Fruit fly (Drosophila melanogaster) whole organism, embryonic: ENCODE measurements around the gene CG14915.

ENCODE experiments used
- CG12391 ChIP-seq: fragments of 200-800 bp; sonication (Bioruptor generic); optimal IDR thresholded peaks from 3 replicates; lab custom pipeline; 2018; ENCODE audit warnings: missing biosample characterization, mild to moderate bottlenecking, missing genetic modification characterization, moderate library complexity
- CG6254 ChIP-seq: fragments of 200-800 bp; sonication (Bioruptor generic); optimal IDR thresholded peaks from 3 replicates; lab custom pipeline; 2017; ENCODE audit warnings: mild to moderate bottlenecking, missing biosample characterization, missing genetic modification reagents, missing genetic modification characterization
- CG9727 ChIP-seq: fragments of 200-800 bp; sonication (Bioruptor generic); optimal IDR thresholded peaks from 3 replicates; lab custom pipeline; 2017; ENCODE audit warnings: missing biosample characterization, mild to moderate bottlenecking, missing genetic modification characterization

DNA sequence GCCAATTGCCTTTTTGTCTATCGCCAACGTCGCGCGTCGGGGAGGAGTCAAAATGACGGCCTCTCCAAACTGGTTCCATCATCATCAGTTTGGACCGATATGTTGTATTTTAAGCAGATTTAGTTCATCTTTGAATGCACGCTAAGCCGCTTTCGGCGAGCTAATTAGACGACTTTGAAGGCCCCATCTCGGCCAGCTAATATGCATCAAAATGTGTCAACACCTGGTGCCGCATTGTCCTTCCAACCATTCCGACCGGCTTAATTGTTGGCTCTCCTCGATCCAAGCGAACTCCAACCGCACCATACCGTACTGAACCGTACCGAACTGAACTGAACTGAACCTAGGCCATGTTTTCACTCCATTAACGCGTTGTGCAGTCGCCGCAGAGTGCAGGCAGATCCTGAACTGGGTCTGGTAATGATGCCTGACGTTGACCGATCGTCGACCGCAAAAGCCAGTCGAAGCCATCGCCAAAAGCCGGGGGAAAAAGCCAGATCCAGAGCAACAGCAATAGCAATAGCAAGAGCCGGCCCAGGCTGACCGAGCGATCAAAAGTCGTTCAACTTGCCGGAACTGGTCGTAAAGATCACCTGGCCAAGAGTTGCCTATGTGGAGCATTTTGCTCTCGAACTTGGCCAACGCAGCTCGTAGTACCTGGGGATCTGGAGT lies 42.9 kb upstream of the CG14915 start:
- TF ChIP-seq CG12391 (no peak), CG6254 (GFP tag; lab: Kevin White, UChicago) (no peak), CG9727 (GFP tag; lab: Kevin White, UChicago) (no peak)
